Worm (Caenorhabditis elegans): ENCODE data around the gene sup-18.

DNA sequence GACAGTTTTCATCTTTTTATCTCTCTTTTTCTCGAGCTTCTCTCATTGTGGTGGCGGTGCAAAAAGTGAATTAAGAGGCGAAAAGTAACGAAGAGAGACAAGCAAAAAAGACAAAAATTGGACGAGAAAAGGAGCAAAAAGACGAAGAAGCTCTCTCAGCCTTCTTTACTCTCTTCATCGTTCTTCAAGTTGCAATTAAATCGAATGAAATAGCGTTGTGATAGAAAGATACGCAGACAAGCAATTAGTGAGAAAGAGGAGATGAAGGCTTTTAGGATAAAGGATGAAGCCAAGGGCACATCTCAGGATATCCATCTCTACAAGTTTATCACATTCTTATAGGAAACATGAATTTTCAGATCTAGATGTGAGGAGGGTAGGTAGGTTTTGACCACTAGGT is 30.5 kb downstream of the sup-18 start:
- TF ChIP-seq athp-1 (tag; optimal IDR thresholded peaks at IDR 0.05) = no peak
- TF ChIP-seq snpc-1.3 (tag; optimal IDR thresholded peaks at IDR 0.05; ENCODE audit: insufficient read depth) = no peak
- TF ChIP-seq unc-62 (GFP tag; optimal IDR thresholded peaks at IDR 0.05) = no peak
- TF ChIP-seq lag-1 (GFP tag; IDR thresholded peaks at IDR 0.05) = no peak
- TF ChIP-seq F22D6.2 (tag; optimal IDR thresholded peaks at IDR 0.05) = no peak
- no peak for TF ChIP-seq fkh-3 (tag; optimal IDR thresholded peaks at IDR 0.05)

Measured in whole organism, young adult.